Worm (Caenorhabditis elegans): ENCODE results near the gene B0361.11.
A peak's percentile ranks its signal among the peaks of the same experiment; 100 is the strongest.

B0361.11 gene

DNA sequence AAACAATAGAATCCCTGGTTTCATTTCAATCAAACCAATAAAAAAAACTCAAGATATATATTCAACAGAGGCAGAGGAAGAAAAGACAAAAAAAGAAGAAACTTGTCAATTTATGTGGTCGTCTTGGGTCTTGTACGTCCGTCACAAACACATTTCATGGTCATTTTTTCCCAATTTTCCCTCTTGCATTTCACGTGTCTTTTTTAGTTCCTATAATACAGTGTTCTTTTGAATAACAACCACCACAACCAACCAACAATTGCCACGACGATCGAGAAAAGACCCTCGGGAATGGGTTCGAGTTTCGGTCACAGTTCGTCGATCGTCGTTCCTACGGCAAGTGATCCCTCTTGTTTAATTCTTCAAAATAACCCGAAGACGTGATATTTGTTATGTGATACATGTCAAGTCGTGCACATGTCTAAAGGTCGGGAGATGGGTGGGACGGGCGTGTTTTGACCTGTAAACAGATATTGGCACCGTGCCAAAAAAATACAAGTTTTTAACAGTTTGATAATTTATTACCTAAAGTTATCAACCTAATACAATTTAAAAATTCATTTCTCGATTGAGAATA is 18.8 kb downstream of the B0361.11 start:
- no peak for TF ChIP-seq daf-8 (GFP tag; IDR thresholded peaks at IDR 0.05)
- no peak for TF ChIP-seq unc-130 (GFP tag; optimal IDR thresholded peaks at IDR 0.05)
- TF ChIP-seq sdz-12 (GFP tag; optimal IDR thresholded peaks at IDR 0.05): no peak
- TF ChIP-seq F37D6.2 (tag; optimal IDR thresholded peaks at IDR 0.05): no peak
- no peak for TF ChIP-seq ces-1 (GFP tag; optimal IDR thresholded peaks at IDR 0.05)
- no peak for TF ChIP-seq dmd-8 (GFP tag; IDR thresholded peaks at IDR 0.05)
- TF ChIP-seq T20F7.1 (GFP tag; optimal IDR thresholded peaks at IDR 0.05): no peak
- no peak for TF ChIP-seq nhr-77 (tag; optimal IDR thresholded peaks at IDR 0.05)
- TF ChIP-seq set-16 (GFP tag; IDR thresholded peaks at IDR 0.05): no peak
- no peak for TF ChIP-seq mxl-3 (GFP tag; optimal IDR thresholded peaks at IDR 0.05)
- TF ChIP-seq pha-4 (GFP tag; IDR thresholded peaks at IDR 0.05): no peak
- TF ChIP-seq pha-4 (tag; optimal IDR thresholded peaks at IDR 0.05): no peak
- TF ChIP-seq hlh-30 (tag; optimal IDR thresholded peaks at IDR 0.05; ENCODE audit: insufficient read depth): peak; percentile 25
- no peak for TF ChIP-seq daf-19 (GFP tag; conservative IDR thresholded peaks at IDR 0.05)
- no peak for TF ChIP-seq mes-2 (tag; optimal IDR thresholded peaks at IDR 0.05; ENCODE audit: poor library complexity, severe bottlenecking)
- TF ChIP-seq snpc-1.2 (GFP tag; IDR thresholded peaks at IDR 0.05): no peak
- no peak for TF ChIP-seq unc-39 (tag; optimal IDR thresholded peaks at IDR 0.05)
- TF ChIP-seq hlh-11 (tag; optimal IDR thresholded peaks at IDR 0.05): peak; percentile 21
- TF ChIP-seq unc-62 (GFP tag; optimal IDR thresholded peaks at IDR 0.05 in 1 of 2): peak in 1 of 2 experiments; percentile 99
- TF ChIP-seq unc-62 (tag; optimal IDR thresholded peaks at IDR 0.05): no peak
- TF ChIP-seq mep-1 (tag; optimal IDR thresholded peaks at IDR 0.05): peak; percentile 29
- TF ChIP-seq ztf-7 (tag; optimal IDR thresholded peaks at IDR 0.05): no peak
- TF ChIP-seq lin-39 (tag; optimal IDR thresholded peaks at IDR 0.05): no peak
- no peak for TF ChIP-seq tag-97 (GFP tag; IDR thresholded peaks at IDR 0.05)
- no peak for TF ChIP-seq nhr-10 (tag; optimal IDR thresholded peaks at IDR 0.05)
- TF ChIP-seq aha-1 (tag): peak; percentile 13
- TF ChIP-seq nhr-6 (tag; optimal IDR thresholded peaks at IDR 0.05): no peak
- peak; percentile 37 for TF ChIP-seq nhr-25 (tag; optimal IDR thresholded peaks at IDR 0.05; ENCODE audit: borderline replicate concordance, insufficient read depth)
- no peak for TF ChIP-seq ZK546.5 (tag; optimal IDR thresholded peaks at IDR 0.05)
- TF ChIP-seq php-3 (GFP tag; IDR thresholded peaks at IDR 0.05): no peak
- TF ChIP-seq lsy-2 (tag; optimal IDR thresholded peaks at IDR 0.05): peak in 1 of 2 experiments; percentile 35
- no peak for TF ChIP-seq Y75B8A.6 (GFP tag; IDR thresholded peaks at IDR 0.05)
- no peak for TF ChIP-seq zfp-2 (tag; optimal IDR thresholded peaks at IDR 0.05)
- peak; percentile 61 for TF ChIP-seq nhr-28 (tag; optimal IDR thresholded peaks at IDR 0.05)
- no peak for TF ChIP-seq nhr-76 (tag; optimal IDR thresholded peaks at IDR 0.05)
- 0 out of 2 replicates have a peak, but pooled peaks have one; percentile 10 for TF ChIP-seq dmd-6 (GFP tag; IDR thresholded peaks at IDR 0.05)

DNA sequence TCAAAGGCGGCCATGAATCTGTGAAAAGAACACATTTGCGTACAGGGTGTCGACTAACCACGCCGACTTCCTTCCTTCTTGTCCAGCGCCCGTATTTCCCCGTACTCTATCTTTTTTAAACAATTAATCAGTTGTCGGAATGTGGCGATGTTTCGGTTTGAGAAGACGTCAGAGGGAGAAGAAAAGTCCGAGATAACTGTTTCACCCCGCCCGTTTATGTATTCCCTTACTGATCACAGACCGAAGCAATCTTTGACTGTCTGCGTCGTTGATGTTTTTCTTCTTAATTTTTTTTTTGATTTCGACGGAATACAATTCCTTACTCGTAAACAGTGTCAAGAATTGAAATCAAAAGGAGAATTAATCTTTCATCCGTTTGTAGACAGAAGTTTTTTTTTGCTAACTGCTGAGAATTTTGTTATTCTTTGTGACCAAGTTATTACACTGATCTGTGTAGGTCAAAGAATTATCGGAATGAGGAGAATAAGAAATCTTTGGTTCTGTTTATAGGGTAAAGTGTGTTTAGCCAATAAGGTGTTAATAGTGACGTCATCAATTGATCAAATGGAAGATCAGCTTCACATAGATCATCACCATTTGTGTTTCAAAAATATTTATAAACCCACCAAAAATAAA is 19.8 kb downstream of the B0361.11 start:
- TF ChIP-seq lsy-2 (tag; optimal IDR thresholded peaks at IDR 0.05) (peak in 1 of 2 experiments; percentile 4), ama-1 (optimal IDR thresholded peaks at IDR 0.05) (no peak), mxl-3 (GFP tag; optimal IDR thresholded peaks at IDR 0.05) (peak; percentile 24), mes-2 (tag; optimal IDR thresholded peaks at IDR 0.05; ENCODE audit: poor library complexity, severe bottlenecking) (peak; percentile 18), nhr-42 (GFP tag; IDR thresholded peaks at IDR 0.05) (no peak), ztf-11 (tag; optimal IDR thresholded peaks at IDR 0.05) (no peak), T20F7.1 (GFP tag; optimal IDR thresholded peaks at IDR 0.05) (peak; percentile 19), Y105C5A.15 (GFP tag; IDR thresholded peaks at IDR 0.05) (no peak), F26F4.8 (GFP tag; conservative IDR thresholded peaks at IDR 0.05) (no peak), nhr-28 (tag; optimal IDR thresholded peaks at IDR 0.05) (peak; percentile 14), tag-97 (GFP tag; IDR thresholded peaks at IDR 0.05) (no peak), cey-2 (tag; optimal IDR thresholded peaks at IDR 0.05; ENCODE audit: borderline replicate concordance, insufficient read depth) (no peak), nhr-102 (tag; optimal IDR thresholded peaks at IDR 0.05) (no peak), mep-1 (tag; optimal IDR thresholded peaks at IDR 0.05) (peak; percentile 22), zip-11 (GFP tag; IDR thresholded peaks at IDR 0.05) (no peak), zip-2 (tag; optimal IDR thresholded peaks at IDR 0.05) (no peak), zfp-3 (GFP tag; conservative IDR thresholded peaks at IDR 0.05) (no peak), F44E2.7 (GFP tag; IDR thresholded peaks at IDR 0.05) (no peak), jun-1 (tag; optimal IDR thresholded peaks at IDR 0.05) (no peak), egl-43 (GFP tag; IDR thresholded peaks at IDR 0.05) (no peak), mdl-1 (tag; optimal IDR thresholded peaks at IDR 0.05) (peak in 1 of 2 experiments; percentile 27), unc-39 (tag; optimal IDR thresholded peaks at IDR 0.05) (no peak), unc-62 (GFP tag; optimal IDR thresholded peaks at IDR 0.05 in 1 of 2) (peak in 1 of 2 experiments; percentile 93), unc-62 (tag; optimal IDR thresholded peaks at IDR 0.05) (no peak)
